Fruit fly (Drosophila melanogaster) whole organism, embryonic: Measurements from ENCODE around the gene pico.
A peak's percentile ranks its signal among the peaks of the same experiment; 100 is the strongest.

Experiments
- Atf3 ChIP-seq: fragments of 200-800 bp; sonication (Bioruptor generic); optimal IDR thresholded peaks from 3 replicates; lab custom pipeline; 2016; ENCODE audit warnings: missing biosample characterization, missing genetic modification characterization
- BEAF-32 ChIP-seq: fragments of 200-800 bp; sonication (Bioruptor generic); optimal IDR thresholded peaks from 3 replicates; lab custom pipeline; 2017; ENCODE audit warnings: missing biosample characterization, missing genetic modification characterization, mild to moderate bottlenecking, moderate library complexity, missing genetic modification reagents
- CG10543 ChIP-seq: fragments of 200-800 bp; sonication (Bioruptor generic); optimal IDR thresholded peaks from 3 replicates; lab custom pipeline; 2017; ENCODE audit warnings: missing biosample characterization, mild to moderate bottlenecking, missing genetic modification characterization, moderate library complexity
- CG11504 ChIP-seq: fragments of 200-800 bp; sonication (Bioruptor generic); optimal IDR thresholded peaks from 3 replicates; lab custom pipeline; 2019; ENCODE audit warnings: missing biosample characterization, mild to moderate bottlenecking, missing genetic modification characterization, moderate library complexity
- CG11560 ChIP-seq: fragments of 200-800 bp; sonication (Bioruptor generic); IDR thresholded peaks from 3 replicates; pipeline ENCODE4 v1.3.6; 2022; ENCODE audit warnings: missing biosample characterization, missing genetic modification characterization
- CG12104 ChIP-seq: fragments of 200-800 bp; sonication (Bioruptor generic); optimal IDR thresholded peaks from 3 replicates; lab custom pipeline; 2016; ENCODE audit warnings: missing biosample characterization, missing genetic modification characterization
- CG13624 ChIP-seq: fragments of 200-800 bp; sonication (Bioruptor generic); optimal IDR thresholded peaks from 2 replicates; lab custom pipeline; 2016; ENCODE audit warnings: missing biosample characterization, missing genetic modification characterization
- CG14050 ChIP-seq: fragments of 200-800 bp; sonication (Bioruptor generic); IDR thresholded peaks from 3 replicates; pipeline ENCODE4 v1.3.6; 2022; ENCODE audit warnings: missing biosample characterization, missing genetic modification characterization
- CG15479 ChIP-seq: fragments of 200-800 bp; sonication (Bioruptor generic); optimal IDR thresholded peaks from 3 replicates; lab custom pipeline; 2019; ENCODE audit warnings: missing biosample characterization, mild to moderate bottlenecking, missing genetic modification characterization, moderate library complexity
- CG1603 ChIP-seq: fragments of 200-800 bp; sonication (Bioruptor generic); optimal IDR thresholded peaks from 2 replicates; lab custom pipeline; 2019; ENCODE audit warnings: missing biosample characterization, mild to moderate bottlenecking, missing genetic modification characterization, moderate library complexity
- CG17186 ChIP-seq: fragments of 200-800 bp; sonication (Bioruptor generic); optimal IDR thresholded peaks from 3 replicates; lab custom pipeline; 2017; ENCODE audit warnings: missing biosample characterization, missing genetic modification reagents, missing genetic modification characterization
- CG17385 ChIP-seq: fragments of 200-800 bp; sonication (Bioruptor generic); optimal IDR thresholded peaks from 3 replicates; lab custom pipeline; 2018; ENCODE audit warnings: missing biosample characterization, mild to moderate bottlenecking, missing genetic modification characterization
- CG18599 ChIP-seq: fragments of 200-800 bp; sonication (Bioruptor generic); optimal IDR thresholded peaks from 3 replicates; lab custom pipeline; 2017; ENCODE audit warnings: missing biosample characterization, missing genetic modification characterization, mild to moderate bottlenecking, moderate library complexity, missing genetic modification reagents
- CG2199 ChIP-seq: fragments of 200-800 bp; sonication (Bioruptor generic); IDR thresholded peaks from 3 replicates; pipeline ENCODE4 v1.3.6; 2022; ENCODE audit warnings: missing biosample characterization, missing genetic modification characterization
- CG2712 ChIP-seq: fragments of 200-800 bp; optimal IDR thresholded peaks from 3 replicates; lab custom pipeline; 2019; ENCODE audit warnings: missing biosample characterization, mild to moderate bottlenecking, missing genetic modification characterization, moderate library complexity
- CG31441 ChIP-seq: fragments of 200-800 bp; sonication (Bioruptor generic); IDR thresholded peaks from 2 replicates; pipeline ENCODE4 v1.3.6; 2022; ENCODE audit warnings: missing biosample characterization, missing genetic modification characterization
- CG4328 ChIP-seq: fragments of 200-800 bp; sonication (Bioruptor generic); optimal IDR thresholded peaks from 3 replicates; lab custom pipeline; 2017; ENCODE audit warnings: missing biosample characterization, missing genetic modification reagents, missing genetic modification characterization
- CG6175 ChIP-seq: fragments of 200-800 bp; sonication (Bioruptor generic); IDR thresholded peaks from 3 replicates; pipeline ENCODE4 v1.3.6; 2022; ENCODE audit warnings: missing biosample characterization, missing genetic modification characterization
- CG7556 ChIP-seq: fragments of 200-800 bp; sonication (Bioruptor generic); optimal IDR thresholded peaks from 2 replicates; lab custom pipeline; 2017; ENCODE audit warnings: missing biosample characterization, mild to moderate bottlenecking, missing genetic modification characterization
- CG7839 ChIP-seq: fragments of 200-800 bp; sonication (Bioruptor generic); optimal IDR thresholded peaks from 3 replicates; lab custom pipeline; 2018; ENCODE audit warnings: missing biosample characterization, mild to moderate bottlenecking, missing genetic modification characterization, moderate library complexity
- CG8290 ChIP-seq, 3 experiments: fragments of 200-800 bp; sonication (Bioruptor generic); optimal IDR thresholded peaks; 2 replicates each; lab custom pipeline; 2016 to 2019; ENCODE audit warnings: missing biosample characterization in 3 of 3, missing genetic modification characterization in 3 of 3, mild to moderate bottlenecking in 2 of 3, moderate library complexity in 1 of 3
- CG8359 ChIP-seq: fragments of 200-800 bp; sonication (Bioruptor generic); optimal IDR thresholded peaks from 2 replicates; lab custom pipeline; 2017; ENCODE audit warnings: missing biosample characterization, mild to moderate bottlenecking, missing genetic modification characterization, borderline replicate concordance
- Deaf1 ChIP-seq: fragments of 200-800 bp; optimal IDR thresholded peaks from 3 replicates; lab custom pipeline; 2019; ENCODE audit warnings: missing biosample characterization, mild to moderate bottlenecking, missing genetic modification characterization, moderate library complexity
- Dp ChIP-seq: fragments of 200-800 bp; sonication (Bioruptor generic); optimal IDR thresholded peaks from 2 replicates; lab custom pipeline; 2018; ENCODE audit warnings: missing biosample characterization, mild to moderate bottlenecking, missing genetic modification characterization, moderate library complexity
- HmgZ ChIP-seq: fragments of 200-800 bp; sonication (Bioruptor generic); optimal IDR thresholded peaks from 2 replicates; lab custom pipeline; 2018; ENCODE audit warnings: missing biosample characterization, mild to moderate bottlenecking, missing genetic modification characterization
- Rfx ChIP-seq: fragments of 200-800 bp; sonication (Bioruptor generic); IDR thresholded peaks from 2 replicates; pipeline ENCODE4 v1.3.6; 2022; ENCODE audit warnings: missing biosample characterization, missing genetic modification characterization
- Trl ChIP-seq, 3 experiments: fragments of >200 bp in 2 of 3; fragments of 200-800 bp in 1 of 3; sonication (Bioruptor generic) in 1 of 3; optimal IDR thresholded peaks; 2 replicates in 1 of 3; 3 replicates in 2 of 3; lab custom pipeline; 2016 to 2017; ENCODE audit warnings: missing biosample characterization in 1 of 3, missing genetic modification characterization in 1 of 3
- Xrp1 ChIP-seq: fragments of 200-800 bp; sonication (Bioruptor generic); IDR thresholded peaks from 2 replicates; pipeline ENCODE4 v1.3.6; 2022; ENCODE audit warnings: missing biosample characterization, missing genetic modification characterization
- cas ChIP-seq: fragments of 200-800 bp; sonication (Bioruptor generic); IDR thresholded peaks from 2 replicates; pipeline ENCODE4 v1.3.6; 2022; ENCODE audit warnings: missing biosample characterization, missing genetic modification characterization
- chinmo ChIP-seq: fragments of 200-800 bp; sonication (Bioruptor generic); IDR thresholded peaks from 4 replicates; pipeline ENCODE4 v1.3.6; 2022; ENCODE audit warnings: missing biosample characterization, missing genetic modification characterization; ENCODE audit not compliant: partially characterized antibody
- dm ChIP-seq: fragments of 200-800 bp; sonication (Bioruptor generic); optimal IDR thresholded peaks from 3 replicates; lab custom pipeline; 2016; ENCODE audit warnings: missing biosample characterization, missing genetic modification characterization
- dmrt11E ChIP-seq: fragments of 200-800 bp; sonication (Bioruptor generic); optimal IDR thresholded peaks from 3 replicates; lab custom pipeline; 2018; ENCODE audit warnings: missing biosample characterization, mild to moderate bottlenecking, missing genetic modification characterization, moderate library complexity
- dysf ChIP-seq: fragments of 200-800 bp; sonication (Bioruptor generic); IDR thresholded peaks from 3 replicates; pipeline ENCODE4 v1.3.6; 2022; ENCODE audit warnings: missing biosample characterization, missing genetic modification characterization
- fru ChIP-seq: fragments of >200 bp; optimal IDR thresholded peaks from 2 replicates; lab custom pipeline; 2017
- grau ChIP-seq: fragments of 200-800 bp; optimal IDR thresholded peaks from 3 replicates; lab custom pipeline; 2019; ENCODE audit warnings: missing biosample characterization, mild to moderate bottlenecking, missing genetic modification characterization, moderate library complexity
- gt ChIP-seq: fragments of 200-800 bp; sonication (Bioruptor generic); IDR thresholded peaks from 2 replicates; pipeline ENCODE4 v1.3.6; 2022; ENCODE audit warnings: missing biosample characterization, missing genetic modification characterization
- ken ChIP-seq: fragments of 200-800 bp; sonication (Bioruptor generic); IDR thresholded peaks from 3 replicates; pipeline ENCODE4 v1.3.6; 2022; ENCODE audit warnings: missing biosample characterization, missing genetic modification characterization
- lab ChIP-seq: fragments of 200-800 bp; sonication (Bioruptor generic); optimal IDR thresholded peaks from 3 replicates; lab custom pipeline; 2017; ENCODE audit warnings: missing biosample characterization, missing genetic modification characterization, mild to moderate bottlenecking, moderate library complexity, missing genetic modification reagents
- p53 ChIP-seq: fragments of 200-800 bp; sonication (Bioruptor generic); optimal IDR thresholded peaks from 2 replicates; lab custom pipeline; 2016; ENCODE audit warnings: missing biosample characterization, missing genetic modification characterization
- row ChIP-seq: fragments of 200-800 bp; sonication (Bioruptor generic); IDR thresholded peaks from 3 replicates; pipeline ENCODE4 v1.3.6; 2022; ENCODE audit warnings: missing biosample characterization, missing genetic modification characterization
- sens ChIP-seq: fragments of 200-800 bp; sonication (Bioruptor generic); peaks from one replicate; lab custom pipeline; 2016; ENCODE audit warnings: missing biosample characterization, missing genetic modification characterization
- shn ChIP-seq: fragments of 200-800 bp; sonication (Bioruptor generic); optimal IDR thresholded peaks from 3 replicates; lab custom pipeline; 2016; ENCODE audit warnings: missing biosample characterization, missing genetic modification characterization
- sr ChIP-seq: fragments of 200-800 bp; sonication (Bioruptor generic); IDR thresholded peaks from 3 replicates; pipeline ENCODE4 v1.3.6; 2022; ENCODE audit warnings: missing biosample characterization, missing genetic modification characterization
- tna ChIP-seq: fragments of 200-800 bp; sonication (Bioruptor generic); IDR thresholded peaks from 2 replicates; pipeline ENCODE4 v1.3.6; 2022; ENCODE audit warnings: missing biosample characterization, missing genetic modification characterization; ENCODE audit not compliant: partially characterized antibody
- vnd ChIP-seq: fragments of 200-800 bp; sonication (Bioruptor generic); IDR thresholded peaks from 3 replicates; pipeline ENCODE4 v1.3.6; 2022; ENCODE audit warnings: missing biosample characterization, missing genetic modification characterization; ENCODE audit not compliant: partially characterized antibody
- z ChIP-seq: fragments of 200-800 bp; sonication (Bioruptor generic); IDR thresholded peaks from 3 replicates; pipeline ENCODE4 v1.3.6; 2022; ENCODE audit warnings: missing biosample characterization, missing genetic modification characterization

pico gene

dm6 chrX:19897991-19898473 lies 46.2 kb upstream of the pico start (continued):
- TF ChIP-seq Deaf1: peak; percentile 94
- peak; percentile 4 for TF ChIP-seq Atf3 (GFP tag; lab: Kevin White, UChicago)
- TF ChIP-seq Dp (GFP tag; lab: Kevin White, UChicago): no peak
- peak in 1 of 2 experiments; percentile 6 for TF ChIP-seq Trl (optimal IDR thresholded peaks at IDR 0.05; lab: Kevin White, UChicago)
- no peak for TF ChIP-seq Trl (GFP tag; optimal IDR thresholded peaks at IDR 0.05; lab: Kevin White, UChicago)
- no peak for TF ChIP-seq CG17186
- peak; percentile 15 for TF ChIP-seq CG11504
- TF ChIP-seq sr (GFP tag; lab: Robert Waterston, UW): no peak
- no peak for TF ChIP-seq CG7839 (tag; lab: Kevin White, UChicago)
- no peak for TF ChIP-seq CG4328
- TF ChIP-seq, all 482 proteins: peak for 21

- TF ChIP-seq CG31441 (GFP tag; lab: Robert Waterston, UW) (no peak), dmrt11E (tag; lab: Kevin White, UChicago) (peak; percentile 3), cas (GFP tag; lab: Robert Waterston, UW) (no peak), tna (GFP tag; lab: Robert Waterston, UW) (no peak), Rfx (GFP tag; lab: Robert Waterston, UW) (0 out of 2 replicates have a peak, but pooled peaks have one; percentile 11), CG2712 (tag; lab: Kevin White, UChicago) (no peak), CG10543 (GFP tag; lab: Kevin White, UChicago) (peak; percentile 15), CG17385 (peak; percentile 16), CG15479 (GFP tag; lab: Kevin White, UChicago) (peak; percentile 39), CG7839 (tag; lab: Kevin White, UChicago) (no peak), vnd (GFP tag; lab: Robert Waterston, UW) (0 out of 3 replicates have a peak, but pooled peaks have one; percentile 9), dm (GFP tag; lab: Kevin White, UChicago) (peak; percentile 9), grau (tag; lab: Kevin White, UChicago) (peak; percentile 92), gt (GFP tag; lab: Robert Waterston, UW) (no peak), CG18599 (GFP tag; lab: Kevin White, UChicago) (no peak), sens (GFP tag; lab: Kevin White, UChicago) (peak; percentile 58), sr (GFP tag; lab: Robert Waterston, UW) (no peak), z (GFP tag; lab: Robert Waterston, UW) (0 out of 3 replicates have a peak, but pooled peaks have one; percentile 14), Xrp1 (peak; percentile 42; the same call in 1 of the 2 replicates), CG14050 (no peak), CG17186 (no peak), CG7556 (GFP tag; lab: Kevin White, UChicago) (peak; percentile 18), shn (GFP tag; lab: Kevin White, UChicago) (peak; percentile 1), CG13624 (GFP tag; lab: Kevin White, UChicago) (peak; percentile 1), chinmo (GFP tag; lab: Robert Waterston, UW) (no peak), CG1603 (peak; percentile 41), ken (GFP tag; lab: Robert Waterston, UW) (0 out of 3 replicates have a peak, but pooled peaks have one; percentile 45), CG2199 (GFP tag; lab: Robert Waterston, UW) (no peak), fru (lab: Kevin White, UChicago) (no peak), CG6175 (GFP tag; lab: Robert Waterston, UW) (0 out of 3 replicates have a peak, but pooled peaks have one; percentile 12), CG8290 (GFP tag; optimal IDR thresholded peaks at IDR 0.05; lab: Kevin White, UChicago) (no peak), CG8290 (tag; optimal IDR thresholded peaks at IDR 0.05; lab: Kevin White, UChicago) (peak in 1 of 2 experiments; percentile 19), BEAF-32 (GFP tag; lab: Kevin White, UChicago) (peak; percentile 20), CG8359 (GFP tag; lab: Kevin White, UChicago) (no peak), HmgZ (tag; lab: Kevin White, UChicago) (no peak), p53 (GFP tag; lab: Kevin White, UChicago) (peak; percentile 68), lab (GFP tag; lab: Kevin White, UChicago) (no peak), dysf (GFP tag; lab: Robert Waterston, UW) (peak; percentile 14; the same call in 1 of the 3 replicates), CG12104 (GFP tag; lab: Kevin White, UChicago) (no peak), CG11560 (tag; lab: Robert Waterston, UW) (no peak), row (GFP tag; lab: Robert Waterston, UW) (peak; percentile 85; the same call in 2 of the 3 replicates)
Measured at dm6 chrX:19897328-19897990, 45.6 kb upstream of the pico start.
